Fruit fly (Drosophila melanogaster): ENCODE results near the gene IntS10.
A peak's percentile ranks its signal among the peaks of the same experiment; 100 is the strongest.

The IntS10 gene

DNA sequence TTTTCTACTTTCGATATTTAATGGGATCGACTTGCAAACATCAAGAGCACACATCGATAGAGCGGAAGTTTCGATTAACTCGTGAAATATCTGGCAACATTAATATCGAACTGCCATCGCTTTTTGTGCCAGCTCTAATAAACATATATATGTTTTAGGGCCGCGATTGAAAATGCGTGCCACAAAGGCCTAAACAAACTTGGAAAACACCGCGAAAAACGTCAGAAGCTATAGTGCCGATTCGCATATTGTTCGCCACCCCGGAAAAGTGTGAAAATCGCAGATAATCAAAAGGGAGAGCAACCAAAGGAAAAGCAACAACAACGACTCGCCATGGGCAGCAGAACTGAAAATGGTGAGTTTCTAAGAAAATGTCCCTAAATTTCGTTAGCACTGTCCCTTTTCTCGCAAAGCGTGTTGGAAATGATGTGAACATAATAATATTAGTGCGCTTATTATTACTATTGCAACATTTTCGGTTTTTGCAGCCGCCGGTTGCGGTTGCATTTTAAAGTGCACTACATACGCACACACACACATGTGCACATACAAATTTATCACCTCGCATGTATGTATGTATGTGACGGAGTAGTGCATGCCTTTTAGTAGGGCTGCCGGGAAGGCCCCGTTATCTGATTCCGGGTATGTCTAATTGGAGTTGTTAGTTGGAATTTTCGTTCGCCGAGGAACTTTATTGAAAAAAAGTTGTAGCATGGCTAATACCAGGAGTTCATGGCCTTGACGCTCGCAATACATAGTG, 12.2 kb downstream of the IntS10 start, which contains the start of gene enc:
enc (plus strand) TSS at position 114 of the 760 bp plus-strand sequence.
- TF ChIP-seq toe (GFP tag; optimal IDR thresholded peaks at IDR 0.05), result peak; percentile 32
- peak; percentile 19 for TF ChIP-seq Mnt (GFP tag; optimal IDR thresholded peaks at IDR 0.05)
- TF ChIP-seq pad (GFP tag; optimal IDR thresholded peaks at IDR 0.05), result no peak
- TF ChIP-seq ovo (GFP tag; optimal IDR thresholded peaks at IDR 0.05), result no peak
- peak; percentile 32 for TF ChIP-seq CG11617 (GFP tag; optimal IDR thresholded peaks at IDR 0.05)
- no peak for TF ChIP-seq Crg-1 (GFP tag; optimal IDR thresholded peaks at IDR 0.05)
- TF ChIP-seq CG1620 (GFP tag; optimal IDR thresholded peaks at IDR 0.05), result peak; percentile 1

dm6 chr3L:3824790-3825484, 18.4 kb downstream of the IntS10 start, which contains the start of gene Rdh:
Gene Rdh, plus strand, starts transcription at chr3L:3825449.
- TF ChIP-seq CG7101 (tag; optimal IDR thresholded peaks at IDR 0.05) (peak; percentile 71), bab1 (GFP tag; optimal IDR thresholded peaks at IDR 0.05) (no peak), CG5204 (GFP tag; optimal IDR thresholded peaks at IDR 0.05) (peak; percentile 71), Mnt (GFP tag; optimal IDR thresholded peaks at IDR 0.05) (no peak), CG11617 (GFP tag; optimal IDR thresholded peaks at IDR 0.05) (peak; percentile 49), CG1620 (GFP tag; optimal IDR thresholded peaks at IDR 0.05) (no peak), CG7045 (GFP tag; optimal IDR thresholded peaks at IDR 0.05) (peak; percentile 90), ovo (GFP tag; optimal IDR thresholded peaks at IDR 0.05) (no peak), Hr96 (GFP tag; optimal IDR thresholded peaks at IDR 0.05) (no peak), CG33017 (tag; optimal IDR thresholded peaks at IDR 0.05) (peak; percentile 82), cnc (optimal IDR thresholded peaks at IDR 0.05) (no peak), Clk (GFP tag; optimal IDR thresholded peaks at IDR 0.05) (peak; percentile 85), kay (GFP tag; ENCODE audit: borderline replicate concordance) (no peak), tj (GFP tag; optimal IDR thresholded peaks at IDR 0.05) (peak; percentile 14), toe (GFP tag; optimal IDR thresholded peaks at IDR 0.05) (peak; percentile 12), Crg-1 (GFP tag; optimal IDR thresholded peaks at IDR 0.05) (no peak), CG12768 (GFP tag; optimal IDR thresholded peaks at IDR 0.05) (peak; percentile 88), CG14711 (tag; optimal IDR thresholded peaks at IDR 0.05) (peak; percentile 35), cic (GFP tag; optimal IDR thresholded peaks at IDR 0.05) (peak; percentile 0), pad (GFP tag; optimal IDR thresholded peaks at IDR 0.05) (peak; percentile 40)

DNA sequence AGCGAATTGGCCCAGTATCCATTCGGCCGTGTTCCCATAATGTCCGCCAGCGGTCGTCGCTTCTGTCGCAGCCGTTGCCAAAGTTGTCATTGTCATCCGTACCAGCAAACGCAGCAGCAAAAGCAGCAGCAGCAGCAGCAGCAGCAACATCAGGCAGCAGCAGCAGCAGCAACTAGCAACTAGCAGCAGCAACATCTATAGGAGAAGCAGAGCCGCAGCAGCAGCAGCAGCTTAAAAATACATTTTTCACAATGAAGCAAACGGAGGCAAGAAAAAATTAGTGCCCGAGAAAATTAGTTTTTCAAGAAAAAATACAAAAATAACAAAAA, 18.9 kb downstream of the IntS10 start:
- TF ChIP-seq CG33017 (tag; optimal IDR thresholded peaks at IDR 0.05) (no peak), CG7045 (GFP tag; optimal IDR thresholded peaks at IDR 0.05) (no peak), kay (GFP tag; ENCODE audit: borderline replicate concordance) (no peak), tj (GFP tag; optimal IDR thresholded peaks at IDR 0.05) (no peak), CG14711 (tag; optimal IDR thresholded peaks at IDR 0.05) (no peak), pad (GFP tag; optimal IDR thresholded peaks at IDR 0.05) (no peak), toe (GFP tag; optimal IDR thresholded peaks at IDR 0.05) (no peak), CG7101 (tag; optimal IDR thresholded peaks at IDR 0.05) (no peak), CG12768 (GFP tag; optimal IDR thresholded peaks at IDR 0.05) (no peak), CG1620 (GFP tag; optimal IDR thresholded peaks at IDR 0.05) (no peak), bab1 (GFP tag; optimal IDR thresholded peaks at IDR 0.05) (no peak), cic (GFP tag; optimal IDR thresholded peaks at IDR 0.05) (no peak), ovo (GFP tag; optimal IDR thresholded peaks at IDR 0.05) (no peak)

DNA sequence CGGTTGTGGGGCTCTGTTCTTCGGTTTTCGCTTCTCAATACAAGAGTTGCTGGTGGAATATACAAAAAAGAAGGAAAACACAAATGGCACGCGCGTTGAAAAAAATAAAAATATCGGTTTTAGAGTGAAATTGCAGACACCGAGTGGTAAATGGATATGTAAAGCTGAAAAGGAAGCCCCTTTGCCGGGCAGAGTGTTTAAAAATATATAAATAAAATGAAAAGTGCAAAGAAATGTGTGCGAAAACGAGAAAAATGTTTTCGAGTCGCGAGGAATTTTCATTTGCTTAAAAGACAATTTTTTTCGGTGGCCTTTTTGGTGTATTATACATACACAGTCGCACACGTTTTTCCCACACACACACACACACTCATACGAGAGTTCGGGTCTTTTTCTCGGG, 19.4 kb downstream of the IntS10 start:
- TF ChIP-seq CG11617 (GFP tag; optimal IDR thresholded peaks at IDR 0.05) (no peak), tj (GFP tag; optimal IDR thresholded peaks at IDR 0.05) (no peak), Hr96 (GFP tag; optimal IDR thresholded peaks at IDR 0.05) (no peak), cnc (optimal IDR thresholded peaks at IDR 0.05) (no peak), kay (GFP tag; ENCODE audit: borderline replicate concordance) (no peak), Clk (GFP tag; optimal IDR thresholded peaks at IDR 0.05) (no peak), CG7045 (GFP tag; optimal IDR thresholded peaks at IDR 0.05) (no peak), CG5204 (GFP tag; optimal IDR thresholded peaks at IDR 0.05) (no peak), CG33017 (tag; optimal IDR thresholded peaks at IDR 0.05) (no peak), Mnt (GFP tag; optimal IDR thresholded peaks at IDR 0.05) (no peak), CG12768 (GFP tag; optimal IDR thresholded peaks at IDR 0.05) (no peak), toe (GFP tag; optimal IDR thresholded peaks at IDR 0.05) (no peak), pad (GFP tag; optimal IDR thresholded peaks at IDR 0.05) (no peak), bab1 (GFP tag; optimal IDR thresholded peaks at IDR 0.05) (no peak)

dm6 chr3L:3826541-3826940, 20.0 kb downstream of the IntS10 start:
- peak; percentile 88 for TF ChIP-seq CG12768 (GFP tag; optimal IDR thresholded peaks at IDR 0.05)
- TF ChIP-seq toe (GFP tag; optimal IDR thresholded peaks at IDR 0.05), result no peak
- no peak for TF ChIP-seq cnc (optimal IDR thresholded peaks at IDR 0.05)
- TF ChIP-seq CG5204 (GFP tag; optimal IDR thresholded peaks at IDR 0.05), result peak; percentile 57
- TF ChIP-seq tj (GFP tag; optimal IDR thresholded peaks at IDR 0.05), result peak; percentile 47
- no peak for TF ChIP-seq Hr96 (GFP tag; optimal IDR thresholded peaks at IDR 0.05)
- TF ChIP-seq CG7101 (tag; optimal IDR thresholded peaks at IDR 0.05), result peak; percentile 88
- no peak for TF ChIP-seq ovo (GFP tag; optimal IDR thresholded peaks at IDR 0.05)
- no peak for TF ChIP-seq kay (GFP tag; ENCODE audit: borderline replicate concordance)
- TF ChIP-seq CG11617 (GFP tag; optimal IDR thresholded peaks at IDR 0.05), result peak; percentile 68
- TF ChIP-seq Mnt (GFP tag; optimal IDR thresholded peaks at IDR 0.05), result no peak
- TF ChIP-seq CG14711 (tag; optimal IDR thresholded peaks at IDR 0.05), result peak; percentile 83
- TF ChIP-seq Crg-1 (GFP tag; optimal IDR thresholded peaks at IDR 0.05), result no peak
- TF ChIP-seq CG1620 (GFP tag; optimal IDR thresholded peaks at IDR 0.05), result no peak
- TF ChIP-seq bab1 (GFP tag; optimal IDR thresholded peaks at IDR 0.05), result no peak
- TF ChIP-seq Clk (GFP tag; optimal IDR thresholded peaks at IDR 0.05), result peak; percentile 52
- peak; percentile 38 for TF ChIP-seq pad (GFP tag; optimal IDR thresholded peaks at IDR 0.05)
- peak; percentile 90 for TF ChIP-seq CG7045 (GFP tag; optimal IDR thresholded peaks at IDR 0.05)
- TF ChIP-seq CG33017 (tag; optimal IDR thresholded peaks at IDR 0.05), result peak; percentile 95
- TF ChIP-seq cic (GFP tag; optimal IDR thresholded peaks at IDR 0.05), result peak; percentile 38
